Fruit fly (Drosophila melanogaster) S2 (cell line): ENCODE results near the gene FRG1.

Source experiments
- CG8478 ChIP-seq: fragments of >200 bp; optimal IDR thresholded peaks from 2 replicates; lab custom pipeline; 2018
- CTCF ChIP-seq, 2 experiments: fragments of >200 bp; optimal IDR thresholded peaks; 2 replicates each; lab custom pipeline; 2018

The FRG1 gene

DNA sequence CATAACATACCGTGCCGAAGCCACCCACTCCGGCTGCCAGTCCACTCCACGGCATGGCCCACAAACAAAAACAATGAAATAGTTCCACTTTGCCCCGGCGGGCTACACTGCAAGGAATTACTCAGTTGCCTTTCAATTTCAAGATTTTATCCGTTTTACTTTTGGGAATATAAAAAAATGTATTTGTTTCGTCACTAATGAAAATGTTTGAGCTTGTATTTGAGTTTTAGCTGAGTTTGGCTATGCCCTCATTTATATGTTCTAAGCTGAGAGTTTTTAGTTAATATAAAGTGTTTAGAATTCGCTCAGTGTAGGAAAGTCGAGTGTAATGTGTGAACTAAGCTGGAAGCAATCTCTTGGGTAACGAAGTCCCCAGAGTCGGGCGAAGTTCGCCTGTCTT, 20.2 kb downstream of the FRG1 start:
- TF ChIP-seq CG8478 (lab: Kevin White, UChicago) (no peak), CTCF (optimal IDR thresholded peaks at IDR 0.05; lab: Kevin White, UChicago) (no peak)

dm6 chr3L:20275886-20276285, 20.9 kb downstream of the FRG1 start:
- TF ChIP-seq CG8478 (lab: Kevin White, UChicago): no peak
- no peak for TF ChIP-seq CTCF (optimal IDR thresholded peaks at IDR 0.05; lab: Kevin White, UChicago)

dm6 chr3L:20275235-20275634, 21.5 kb downstream of the FRG1 start, which contains the start of gene CG17122:
TSS of gene CG17122 (minus strand) at chr3L:20275335.
- TF ChIP-seq CTCF (optimal IDR thresholded peaks at IDR 0.05; lab: Kevin White, UChicago) (no peak), CG8478 (lab: Kevin White, UChicago) (no peak)

- TF ChIP-seq CTCF (optimal IDR thresholded peaks at IDR 0.05; lab: Kevin White, UChicago): no peak
- TF ChIP-seq CG8478 (lab: Kevin White, UChicago): no peak
Observed at dm6 chr3L:20265514-20265913, 31.3 kb downstream of the FRG1 start, which contains the start of gene CG32228. TSS of gene CG32228 (plus strand) at chr3L:20265814.

DNA sequence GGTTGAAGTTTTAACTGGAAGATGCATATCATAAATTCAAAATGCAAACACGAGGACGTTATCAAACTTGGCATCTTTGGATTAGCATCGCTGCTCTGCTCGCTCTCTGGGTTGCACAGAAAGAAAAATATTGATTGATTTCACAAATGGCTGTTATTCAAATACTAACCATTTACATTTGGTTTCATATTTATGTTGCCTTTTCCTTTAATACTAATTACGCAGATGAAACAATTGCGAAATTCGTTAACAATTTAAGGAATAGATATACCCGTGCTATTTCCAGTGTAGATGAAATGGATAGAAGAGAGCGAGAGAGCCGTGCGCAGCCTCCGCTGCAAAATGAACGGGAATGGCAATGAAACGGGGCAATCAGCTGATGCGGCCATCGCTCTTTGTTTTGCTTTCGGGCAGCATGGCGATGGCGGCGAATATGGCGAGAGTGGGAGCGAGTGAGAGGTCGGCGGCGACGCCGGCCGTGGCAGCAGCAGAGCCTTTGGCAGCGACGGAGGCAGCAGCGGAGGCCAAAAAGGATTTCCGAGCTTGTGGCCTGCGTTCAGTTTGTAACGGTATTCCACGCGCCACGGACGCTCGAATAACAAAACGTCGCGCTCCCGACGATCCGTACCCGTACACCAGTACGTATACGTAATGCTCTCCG, 49.1 kb downstream of the FRG1 start, which contains the start of gene rdgC:
TSS of gene rdgC (plus strand) at position 568 of the 661 bp plus-strand sequence.
- TF ChIP-seq CG8478 (lab: Kevin White, UChicago) (no peak), CTCF (optimal IDR thresholded peaks at IDR 0.05; lab: Kevin White, UChicago) (no peak)
